Fruit fly (Drosophila melanogaster) whole organism, embryonic: ENCODE results near the gene CG4017.

ENCODE experiments used
- Antp ChIP-seq: fragments of 200-800 bp; sonication (Bioruptor generic); optimal IDR thresholded peaks from 3 replicates; lab custom pipeline; 2016; ENCODE audit warnings: missing biosample characterization, missing genetic modification characterization
- B-H2 ChIP-seq: fragments of 200-800 bp; sonication (Bioruptor generic); optimal IDR thresholded peaks from 2 replicates; lab custom pipeline; 2018; ENCODE audit warnings: missing biosample characterization, mild to moderate bottlenecking, missing genetic modification characterization
- Bdp1 ChIP-seq: fragments of 200-800 bp; sonication (Bioruptor generic); optimal IDR thresholded peaks from 3 replicates; lab custom pipeline; 2016; ENCODE audit warnings: missing biosample characterization, missing genetic modification characterization
- Bgb ChIP-seq: fragments of 200-800 bp; sonication (Bioruptor generic); IDR thresholded peaks from 2 replicates; pipeline ENCODE4 v1.3.6; 2022; ENCODE audit warnings: missing biosample characterization, missing genetic modification characterization; ENCODE audit not compliant: partially characterized antibody
- CG11093 ChIP-seq: fragments of 200-800 bp; sonication (Bioruptor generic); IDR thresholded peaks from 3 replicates; pipeline ENCODE4 v1.3.6; 2022; ENCODE audit warnings: missing biosample characterization, missing genetic modification characterization
- CG15514 ChIP-seq: fragments of 200-800 bp; sonication (Bioruptor generic); optimal IDR thresholded peaks from 3 replicates; lab custom pipeline; 2017; ENCODE audit warnings: missing biosample characterization, missing genetic modification characterization, mild to moderate bottlenecking, moderate library complexity, missing genetic modification reagents
- CG17328 ChIP-seq: fragments of 200-800 bp; sonication (Bioruptor generic); IDR thresholded peaks from 2 replicates; pipeline ENCODE4 v1.3.6; 2022; ENCODE audit warnings: missing biosample characterization, missing genetic modification characterization
- CG1792 ChIP-seq: fragments of 200-800 bp; sonication (Bioruptor generic); optimal IDR thresholded peaks from 2 replicates; lab custom pipeline; 2016; ENCODE audit warnings: missing biosample characterization, missing genetic modification characterization
- CG18476 ChIP-seq: fragments of 200-800 bp; sonication (Bioruptor generic); optimal IDR thresholded peaks from 2 replicates; lab custom pipeline; 2016; ENCODE audit warnings: missing biosample characterization, mild to moderate bottlenecking, missing genetic modification characterization
- CG18764 ChIP-seq: fragments of 200-800 bp; sonication (Bioruptor generic); optimal IDR thresholded peaks from 3 replicates; lab custom pipeline; 2016; ENCODE audit warnings: missing biosample characterization, missing genetic modification characterization
- CG2116 ChIP-seq: fragments of 200-800 bp; sonication (Bioruptor generic); optimal IDR thresholded peaks from 3 replicates; lab custom pipeline; 2018; ENCODE audit warnings: missing biosample characterization, mild to moderate bottlenecking, missing genetic modification characterization
- CG34422 ChIP-seq: fragments of 200-800 bp; sonication (Bioruptor generic); IDR thresholded peaks from 3 replicates; pipeline ENCODE4 v1.3.6; 2022; ENCODE audit warnings: missing biosample characterization, missing genetic modification characterization
- CG43689 ChIP-seq: fragments of 200-800 bp; sonication (Bioruptor generic); IDR thresholded peaks from 2 replicates; pipeline ENCODE4 v1.3.6; 2022; ENCODE audit warnings: missing biosample characterization, missing genetic modification characterization
- CG6654 ChIP-seq: fragments of 200-800 bp; sonication (Bioruptor generic); optimal IDR thresholded peaks from 2 replicates; lab custom pipeline; 2017; ENCODE audit warnings: missing biosample characterization, mild to moderate bottlenecking, missing genetic modification characterization
- CG7987 ChIP-seq: fragments of 200-800 bp; sonication (Bioruptor generic); optimal IDR thresholded peaks from 2 replicates; lab custom pipeline; 2018; ENCODE audit warnings: missing biosample characterization, mild to moderate bottlenecking, missing genetic modification characterization, moderate library complexity
- CG8478 ChIP-seq: fragments of >200 bp; optimal IDR thresholded peaks from 2 replicates; lab custom pipeline; 2018
- CG9797 ChIP-seq: fragments of 200-800 bp; sonication (Bioruptor generic); optimal IDR thresholded peaks from 3 replicates; lab custom pipeline; 2018; ENCODE audit warnings: missing biosample characterization, mild to moderate bottlenecking, missing genetic modification characterization
- CG9817 ChIP-seq: fragments of 200-800 bp; sonication (Bioruptor generic); optimal IDR thresholded peaks from 2 replicates; lab custom pipeline; 2018; ENCODE audit warnings: missing biosample characterization, mild to moderate bottlenecking, missing genetic modification characterization, moderate library complexity
- D19B ChIP-seq: fragments of 200-800 bp; sonication (Bioruptor generic); optimal IDR thresholded peaks from 2 replicates; lab custom pipeline; 2017; ENCODE audit warnings: missing biosample characterization, mild to moderate bottlenecking, missing genetic modification characterization
- Dip3 ChIP-seq: fragments of 200-800 bp; sonication (Bioruptor generic); optimal IDR thresholded peaks from 3 replicates; lab custom pipeline; 2016; ENCODE audit warnings: missing biosample characterization, missing genetic modification characterization
- E2f2 ChIP-seq: fragments of 200-800 bp; sonication (Bioruptor generic); IDR thresholded peaks from 2 replicates; pipeline ENCODE4 v1.3.6; 2022; ENCODE audit warnings: missing biosample characterization, missing genetic modification characterization
- Fer3 ChIP-seq: fragments of 200-800 bp; sonication (Bioruptor generic); optimal IDR thresholded peaks from 2 replicates; lab custom pipeline; 2018; ENCODE audit warnings: missing biosample characterization, mild to moderate bottlenecking, missing genetic modification characterization, moderate library complexity
- HLHmδ ChIP-seq: fragments of 200-800 bp; sonication (Bioruptor generic); optimal IDR thresholded peaks from 2 replicates; lab custom pipeline; 2018; ENCODE audit warnings: missing biosample characterization, mild to moderate bottlenecking, missing genetic modification characterization, moderate library complexity
- Hand ChIP-seq: fragments of 200-800 bp; sonication (Bioruptor generic); optimal IDR thresholded peaks from 2 replicates; lab custom pipeline; 2017; ENCODE audit warnings: mild to moderate bottlenecking, missing biosample characterization, missing genetic modification reagents, missing genetic modification characterization
- HmgZ ChIP-seq: fragments of 200-800 bp; sonication (Bioruptor generic); optimal IDR thresholded peaks from 2 replicates; lab custom pipeline; 2018; ENCODE audit warnings: missing biosample characterization, mild to moderate bottlenecking, missing genetic modification characterization
- Hr3 ChIP-seq: fragments of 200-800 bp; sonication (Bioruptor generic); optimal IDR thresholded peaks from 3 replicates; lab custom pipeline; 2016; ENCODE audit warnings: missing biosample characterization, missing genetic modification characterization
- Meics ChIP-seq: fragments of 200-800 bp; sonication (Bioruptor generic); optimal IDR thresholded peaks from 2 replicates; lab custom pipeline; 2017; ENCODE audit warnings: missing biosample characterization, mild to moderate bottlenecking, missing genetic modification characterization
- NC2β ChIP-seq: fragments of 200-800 bp; sonication (Bioruptor generic); optimal IDR thresholded peaks from 2 replicates; lab custom pipeline; 2016; ENCODE audit warnings: missing biosample characterization, missing genetic modification characterization
- PHDP ChIP-seq: fragments of 200-800 bp; sonication (Bioruptor generic); optimal IDR thresholded peaks from 3 replicates; lab custom pipeline; 2018; ENCODE audit warnings: missing biosample characterization, mild to moderate bottlenecking, missing genetic modification characterization, moderate library complexity
- Poxn ChIP-seq: fragments of 200-800 bp; sonication (Bioruptor generic); IDR thresholded peaks from 2 replicates; pipeline ENCODE4 v1.3.6; 2022; ENCODE audit warnings: missing biosample characterization, missing genetic modification characterization
- Scr ChIP-seq: fragments of 200-800 bp; sonication (Bioruptor generic); IDR thresholded peaks from 2 replicates; pipeline ENCODE4 v1.3.6; 2022; ENCODE audit warnings: missing biosample characterization, missing genetic modification characterization; ENCODE audit not compliant: partially characterized antibody
- Trl ChIP-seq, 3 experiments: fragments of >200 bp in 2 of 3; fragments of 200-800 bp in 1 of 3; sonication (Bioruptor generic) in 1 of 3; optimal IDR thresholded peaks; 2 replicates in 1 of 3; 3 replicates in 2 of 3; lab custom pipeline; 2016 to 2017; ENCODE audit warnings: missing biosample characterization in 1 of 3, missing genetic modification characterization in 1 of 3
- ato ChIP-seq: fragments of 200-800 bp; sonication (Bioruptor generic); IDR thresholded peaks from 2 replicates; pipeline ENCODE4 v1.3.6; 2022; ENCODE audit warnings: missing biosample characterization, missing genetic modification characterization; ENCODE audit not compliant: partially characterized antibody
- bigmax ChIP-seq: fragments of 200-800 bp; sonication (Bioruptor generic); optimal IDR thresholded peaks from 2 replicates; lab custom pipeline; 2018; ENCODE audit warnings: missing biosample characterization, mild to moderate bottlenecking, missing genetic modification characterization
- btn ChIP-seq: fragments of 200-800 bp; sonication (Bioruptor generic); optimal IDR thresholded peaks from 2 replicates; lab custom pipeline; 2016; ENCODE audit warnings: missing biosample characterization, missing genetic modification characterization
- crol ChIP-seq: fragments of 200-800 bp; sonication (Bioruptor generic); IDR thresholded peaks from 2 replicates; pipeline ENCODE4 v1.3.6; 2022; ENCODE audit warnings: missing biosample characterization, missing genetic modification characterization
- dmrt11E ChIP-seq: fragments of 200-800 bp; sonication (Bioruptor generic); optimal IDR thresholded peaks from 3 replicates; lab custom pipeline; 2018; ENCODE audit warnings: missing biosample characterization, mild to moderate bottlenecking, missing genetic modification characterization, moderate library complexity
- exex ChIP-seq: fragments of 200-800 bp; sonication (Bioruptor generic); optimal IDR thresholded peaks from 4 replicates; lab custom pipeline; 2018; ENCODE audit warnings: missing biosample characterization, mild to moderate bottlenecking, missing genetic modification characterization, moderate library complexity
- fru ChIP-seq: fragments of >200 bp; optimal IDR thresholded peaks from 2 replicates; lab custom pipeline; 2017
- gsb ChIP-seq: fragments of 200-800 bp; sonication (Bioruptor generic); IDR thresholded peaks from 2 replicates; pipeline ENCODE4 v1.3.6; 2022; ENCODE audit warnings: missing biosample characterization, missing genetic modification characterization
- her ChIP-seq: fragments of 200-800 bp; sonication (Bioruptor generic); optimal IDR thresholded peaks from 2 replicates; lab custom pipeline; 2016; ENCODE audit warnings: missing biosample characterization, missing genetic modification characterization
- lbe ChIP-seq: fragments of 200-800 bp; sonication (Bioruptor generic); optimal IDR thresholded peaks from 2 replicates; lab custom pipeline; 2016; ENCODE audit warnings: missing biosample characterization, mild to moderate bottlenecking, missing genetic modification characterization
- lola ChIP-seq, 3 experiments: fragments of >200 bp in 2 of 3; fragments of 200-800 bp in 1 of 3; sonication (Bioruptor generic) in 1 of 3; optimal IDR thresholded peaks; 2 replicates each; lab custom pipeline; 2017 to 2019; ENCODE audit warnings: missing biosample characterization in 3 of 3, missing genetic modification characterization in 3 of 3, mild to moderate bottlenecking in 1 of 3, moderate library complexity in 1 of 3
- mirr ChIP-seq: fragments of 200-800 bp; sonication (Bioruptor generic); optimal IDR thresholded peaks from 3 replicates; lab custom pipeline; 2018; ENCODE audit warnings: missing biosample characterization, mild to moderate bottlenecking, missing genetic modification characterization
- nom ChIP-seq: fragments of 200-800 bp; sonication (Bioruptor generic); optimal IDR thresholded peaks from 2 replicates; lab custom pipeline; 2017; ENCODE audit warnings: missing biosample characterization, missing genetic modification characterization, mild to moderate bottlenecking, moderate library complexity, missing genetic modification reagents
- pzg ChIP-seq: fragments of 200-800 bp; sonication (Bioruptor generic); optimal IDR thresholded peaks from 3 replicates; lab custom pipeline; 2018; ENCODE audit warnings: missing biosample characterization, mild to moderate bottlenecking, missing genetic modification characterization, moderate library complexity
- slou ChIP-seq: fragments of 200-800 bp; sonication (Bioruptor generic); optimal IDR thresholded peaks from 3 replicates; lab custom pipeline; 2016; ENCODE audit warnings: missing biosample characterization, missing genetic modification characterization
- tgo ChIP-seq: fragments of 200-800 bp; sonication (Bioruptor generic); IDR thresholded peaks from 3 replicates; pipeline ENCODE4 v1.3.6; 2022; ENCODE audit warnings: missing biosample characterization, missing genetic modification characterization
- trem ChIP-seq: fragments of 200-800 bp; optimal IDR thresholded peaks from 3 replicates; lab custom pipeline; 2019; ENCODE audit warnings: missing biosample characterization, mild to moderate bottlenecking, missing genetic modification characterization, moderate library complexity
- twi ChIP-seq: fragments of 200-800 bp; optimal IDR thresholded peaks from 2 replicates; lab custom pipeline; 2019; ENCODE audit warnings: missing biosample characterization, mild to moderate bottlenecking, missing genetic modification characterization, moderate library complexity
- zf30C ChIP-seq: fragments of 200-800 bp; sonication (Bioruptor generic); optimal IDR thresholded peaks from 3 replicates; lab custom pipeline; 2018; ENCODE audit warnings: missing biosample characterization, mild to moderate bottlenecking, missing genetic modification characterization

Gene CG4017

DNA sequence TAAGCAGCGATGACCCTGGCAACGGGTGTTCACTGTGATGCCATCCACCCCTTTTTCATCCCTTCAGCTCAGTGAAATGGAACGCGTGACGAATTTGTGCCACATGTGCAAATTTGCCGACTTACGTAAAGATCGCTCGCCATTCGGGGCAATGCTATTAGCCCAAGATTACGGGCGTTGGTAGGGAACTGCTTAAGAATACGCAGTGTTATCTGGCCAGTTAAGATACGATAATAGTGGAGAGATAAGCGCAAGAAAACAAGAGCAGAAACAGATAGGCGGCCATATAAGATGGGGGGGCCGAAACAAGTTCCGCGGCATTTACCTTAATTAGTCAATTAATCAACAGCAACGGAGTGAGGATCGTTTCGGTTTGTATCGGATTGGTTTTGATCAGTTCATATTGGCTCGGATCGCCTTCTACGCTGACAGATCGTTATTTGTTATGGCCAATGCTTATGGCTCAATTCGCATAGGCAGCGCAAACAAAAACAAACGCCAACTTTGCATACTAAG lies 19.1 kb downstream of the CG4017 start (continued):
- TF ChIP-seq pzg, result no peak
- TF ChIP-seq crol (GFP tag; lab: Robert Waterston, UW), result no peak
- TF ChIP-seq slou (GFP tag; lab: Kevin White, UChicago), result no peak
- no peak for TF ChIP-seq HLHmδ (GFP tag; lab: Kevin White, UChicago)
- TF ChIP-seq Hr3 (GFP tag; lab: Kevin White, UChicago), result no peak
- TF ChIP-seq nom, result peak; percentile 22
- no peak for TF ChIP-seq ato (GFP tag; lab: Robert Waterston, UW)
- no peak for TF ChIP-seq PHDP (tag; lab: Kevin White, UChicago)
- no peak for TF ChIP-seq CG9797 (GFP tag; lab: Kevin White, UChicago)
- TF ChIP-seq CG2116 (GFP tag; lab: Kevin White, UChicago), result no peak
- no peak for TF ChIP-seq Bdp1 (GFP tag; lab: Kevin White, UChicago)
- TF ChIP-seq CG7987 (GFP tag; lab: Kevin White, UChicago), result no peak
- TF ChIP-seq CG15514, result peak; percentile 24
- no peak for TF ChIP-seq Poxn (GFP tag; lab: Robert Waterston, UW)
- TF ChIP-seq D19B (GFP tag; lab: Kevin White, UChicago), result no peak
- no peak for TF ChIP-seq CG8478 (lab: Kevin White, UChicago)
- TF ChIP-seq btn (GFP tag; lab: Kevin White, UChicago), result no peak
- TF ChIP-seq CG17328 (GFP tag; lab: Robert Waterston, UW), result no peak
- TF ChIP-seq CG1792 (GFP tag; lab: Kevin White, UChicago), result no peak
- TF ChIP-seq NC2β (GFP tag; lab: Kevin White, UChicago), result no peak
- no peak for TF ChIP-seq CG9817 (tag; lab: Kevin White, UChicago)
- no peak for TF ChIP-seq Antp (GFP tag; lab: Kevin White, UChicago)
- TF ChIP-seq B-H2 (GFP tag; lab: Kevin White, UChicago), result peak; percentile 17
- no peak for TF ChIP-seq Bgb
- TF ChIP-seq twi (tag; lab: Kevin White, UChicago), result no peak
- no peak for TF ChIP-seq zf30C (GFP tag; lab: Kevin White, UChicago)
- no peak for TF ChIP-seq CG18764 (GFP tag; lab: Kevin White, UChicago)
- TF ChIP-seq CG18476 (GFP tag; lab: Kevin White, UChicago), result no peak
- no peak for TF ChIP-seq CG11093
- TF ChIP-seq Trl (optimal IDR thresholded peaks at IDR 0.05; lab: Kevin White, UChicago), result no peak
- no peak for TF ChIP-seq Trl (GFP tag; optimal IDR thresholded peaks at IDR 0.05; lab: Kevin White, UChicago)
- no peak for TF ChIP-seq CG34422 (GFP tag; lab: Robert Waterston, UW)
- TF ChIP-seq Scr (GFP tag; lab: Robert Waterston, UW), result no peak
- TF ChIP-seq fru (lab: Kevin White, UChicago), result no peak
- TF ChIP-seq E2f2 (GFP tag; lab: Robert Waterston, UW), result no peak
- TF ChIP-seq mirr (GFP tag; lab: Kevin White, UChicago), result peak; percentile 87
- no peak for TF ChIP-seq dmrt11E (tag; lab: Kevin White, UChicago)
- TF ChIP-seq Hand (GFP tag; lab: Kevin White, UChicago), result no peak
- no peak for TF ChIP-seq trem (tag; lab: Kevin White, UChicago)
- no peak for TF ChIP-seq CG6654 (GFP tag; lab: Kevin White, UChicago)
- peak; percentile 5 for TF ChIP-seq lbe (GFP tag; lab: Kevin White, UChicago)
- no peak for TF ChIP-seq Dip3 (GFP tag; lab: Kevin White, UChicago)
- peak; percentile 10 for TF ChIP-seq Meics (GFP tag; lab: Kevin White, UChicago)
- TF ChIP-seq CG43689, result no peak
- TF ChIP-seq her (GFP tag; lab: Kevin White, UChicago), result no peak
- no peak for TF ChIP-seq tgo (GFP tag; lab: Robert Waterston, UW)
- no peak for TF ChIP-seq Fer3 (tag; lab: Kevin White, UChicago)
- TF ChIP-seq HmgZ, result peak; percentile 41
- TF ChIP-seq lola (GFP tag; optimal IDR thresholded peaks at IDR 0.05; lab: Kevin White, UChicago), result no peak
- peak; percentile 94 for TF ChIP-seq exex (tag; lab: Kevin White, UChicago)
- TF ChIP-seq bigmax (GFP tag; lab: Kevin White, UChicago), result no peak
- TF ChIP-seq gsb (GFP tag; lab: Robert Waterston, UW), result no peak
